Worm (Caenorhabditis elegans) whole organism, young adult: ENCODE results near the gene srz-94.

Source experiments
- B0019.2 ChIP-seq: fragments of 200-800 bp; sonication (Bioruptor generic); conservative IDR thresholded peaks from 2 replicates; pipeline ENCODE4 v1.3.6; 2022; ENCODE audit warnings: missing genetic modification reagents, missing genetic modification characterization, missing compliant biosample characterization
- F37B4.10 ChIP-seq: fragments of 200-800 bp; sonication (Bioruptor generic); IDR thresholded peaks from 2 replicates; pipeline ENCODE4 v1.3.6; 2022; ENCODE audit warnings: missing genetic modification characterization, missing compliant biosample characterization
- F39B2.1 ChIP-seq: fragments of 200-800 bp; sonication (Bioruptor generic); IDR thresholded peaks from 2 replicates; pipeline ENCODE4 v1.3.6; 2022; ENCODE audit warnings: missing genetic modification reagents, missing genetic modification characterization, missing compliant biosample characterization
- F49E8.2 ChIP-seq: sonication (generic microtip); optimal IDR thresholded peaks from 3 replicates; lab custom pipeline; 2017; ENCODE audit warnings: missing genetic modification characterization, mild to moderate bottlenecking, missing compliant biosample characterization, antibody characterized with exemption, moderate library complexity; ENCODE audit not compliant: insufficient read depth
- K12H6.12 ChIP-seq: fragments of 200-800 bp; sonication (Bioruptor generic); optimal IDR thresholded peaks from 2 replicates; lab custom pipeline; 2018; ENCODE audit warnings: mild to moderate bottlenecking, missing genetic modification characterization, missing compliant biosample characterization
- aptf-3 ChIP-seq: fragments of 200-800 bp; sonication (Bioruptor generic); IDR thresholded peaks from 2 replicates; pipeline ENCODE4 v1.3.6; 2022; ENCODE audit warnings: missing genetic modification characterization, missing compliant biosample characterization
- attf-5 ChIP-seq: fragments of 200-800 bp; sonication (Bioruptor generic); optimal IDR thresholded peaks from 2 replicates; lab custom pipeline; 2018; ENCODE audit warnings: mild to moderate bottlenecking, missing genetic modification characterization, missing compliant biosample characterization
- ccch-3 ChIP-seq: fragments of 200-800 bp; sonication (Bioruptor generic); optimal IDR thresholded peaks from 2 replicates; lab custom pipeline; 2018; ENCODE audit warnings: mild to moderate bottlenecking, missing genetic modification characterization, missing compliant biosample characterization
- cebp-1 ChIP-seq, 2 experiments: fragments of 200-800 bp in 1 of 2; sonication (Bioruptor generic) in 1 of 2; sonication (generic microtip) in 1 of 2; IDR thresholded peaks in 1 of 2; optimal IDR thresholded peaks in 1 of 2; 2 replicates each; pipeline versions ENCODE4 v1.3.6 to Lab custom; 2017 to 2022; ENCODE audit warnings: missing compliant biosample characterization in 2 of 2, missing genetic modification characterization in 2 of 2, mild to moderate bottlenecking in 1 of 2, missing genetic modification reagents in 1 of 2, moderate library complexity in 1 of 2
- die-1 ChIP-seq: sonication (generic microtip); optimal IDR thresholded peaks from 2 replicates; lab custom pipeline; 2016; ENCODE audit warnings: missing genotype, mild to moderate bottlenecking, missing genetic modification characterization, missing compliant biosample characterization
- efl-1 ChIP-seq: fragments of 150-350 bp; optimal IDR thresholded peaks from 2 replicates; lab custom pipeline; 2014; ENCODE audit warnings: missing biosample characterization, missing genetic modification reagents, missing genetic modification characterization
- egrh-3 ChIP-seq: fragments of 200-800 bp; sonication (Bioruptor generic); IDR thresholded peaks from 2 replicates; pipeline ENCODE4 v1.3.6; 2022; ENCODE audit warnings: missing genetic modification reagents, missing genetic modification characterization, missing compliant biosample characterization
- hlh-26 ChIP-seq: fragments of 200-800 bp; sonication (Bioruptor generic); conservative IDR thresholded peaks from 2 replicates; pipeline ENCODE4 v1.3.6; 2022; ENCODE audit warnings: missing genetic modification reagents, missing genetic modification characterization, missing compliant biosample characterization
- hmg-20 ChIP-seq: fragments of 200-800 bp; sonication (Bioruptor generic); IDR thresholded peaks from 2 replicates; pipeline ENCODE4 v1.3.6; 2022; ENCODE audit warnings: missing genetic modification reagents, missing genetic modification characterization, missing compliant biosample characterization
- hsf-1 ChIP-seq: fragments of 200-800 bp; sonication (Bioruptor generic); IDR thresholded peaks from 2 replicates; pipeline ENCODE4 v1.3.6; 2022; ENCODE audit warnings: missing genetic modification reagents, missing genetic modification characterization, missing compliant biosample characterization
- lag-1 ChIP-seq: fragments of 200-800 bp; sonication (Bioruptor generic); IDR thresholded peaks from 2 replicates; pipeline ENCODE4 v1.3.6; 2022; ENCODE audit warnings: missing genetic modification reagents, missing genetic modification characterization, missing compliant biosample characterization
- lir-1 ChIP-seq: fragments of 200-800 bp; sonication (Bioruptor generic); conservative IDR thresholded peaks from 2 replicates; pipeline ENCODE4 v1.3.6; 2022; ENCODE audit warnings: missing genetic modification reagents, missing genetic modification characterization, missing compliant biosample characterization
- madf-10 ChIP-seq: sonication (generic microtip); optimal IDR thresholded peaks from 2 replicates; lab custom pipeline; 2016; ENCODE audit warnings: mild to moderate bottlenecking, missing genetic modification characterization, missing compliant biosample characterization
- madf-3 ChIP-seq: fragments of 200-800 bp; sonication (Bioruptor generic); IDR thresholded peaks from 2 replicates; pipeline ENCODE4 v1.3.6; 2022; ENCODE audit warnings: missing genetic modification reagents, missing genetic modification characterization, missing compliant biosample characterization
- mcd-1 ChIP-seq: fragments of 200-800 bp; sonication (Bioruptor generic); IDR thresholded peaks from 2 replicates; pipeline ENCODE4 v1.3.6; 2022; ENCODE audit warnings: missing genetic modification reagents, missing genetic modification characterization, missing compliant biosample characterization
- mel-28 ChIP-seq: sonication (generic microtip); optimal IDR thresholded peaks from 2 replicates; lab custom pipeline; 2016; ENCODE audit warnings: borderline replicate concordance, mild to moderate bottlenecking, missing genetic modification characterization, missing compliant biosample characterization
- mes-4 ChIP-seq: sonication (generic microtip); optimal IDR thresholded peaks from 2 replicates; lab custom pipeline; 2016; ENCODE audit warnings: missing genotype, missing genetic modification characterization, missing compliant biosample characterization
- nfya-1 ChIP-seq: sonication (generic microtip); optimal IDR thresholded peaks from 2 replicates; lab custom pipeline; 2017; ENCODE audit warnings: antibody characterized with exemption, missing compliant biosample characterization, missing genetic modification characterization, borderline replicate concordance; ENCODE audit not compliant: insufficient read depth
- nhr-120 ChIP-seq: fragments of 200-800 bp; sonication (Bioruptor generic); IDR thresholded peaks from 2 replicates; pipeline ENCODE4 v1.3.6; 2022; ENCODE audit warnings: missing genetic modification characterization, missing compliant biosample characterization
- nhr-80 ChIP-seq: sonication (generic microtip); optimal IDR thresholded peaks from 2 replicates; lab custom pipeline; 2016; ENCODE audit warnings: missing genetic modification characterization, missing compliant biosample characterization
- rec-8 ChIP-seq, 2 experiments: sonication (generic microtip); optimal IDR thresholded peaks; 2 replicates each; lab custom pipeline; 2016; ENCODE audit warnings: mild to moderate bottlenecking in 2 of 2, missing genetic modification characterization in 2 of 2, missing genetic modification reagents in 2 of 2, missing genotype in 2 of 2, missing biosample characterization in 1 of 2, missing compliant biosample characterization in 1 of 2, moderate library complexity in 1 of 2
- rpc-1 ChIP-seq, 2 experiments: fragments of 150-350 bp in 1 of 2; sonication (generic microtip) in 1 of 2; optimal IDR thresholded peaks; 2 replicates each; lab custom pipeline; 2014 to 2018; ENCODE audit warnings: missing biosample characterization in 1 of 2, missing genetic modification characterization in 1 of 2, missing genetic modification reagents in 1 of 2, missing genotype in 1 of 2
- sea-2 ChIP-seq: fragments of 200-800 bp; sonication (Bioruptor generic); IDR thresholded peaks from 2 replicates; pipeline ENCODE4 v1.3.6; 2022; ENCODE audit warnings: missing genetic modification characterization, missing compliant biosample characterization
- snpc-1.1 ChIP-seq: sonication (generic microtip); optimal IDR thresholded peaks from 2 replicates; lab custom pipeline; 2017; ENCODE audit warnings: missing genetic modification characterization, mild to moderate bottlenecking, missing compliant biosample characterization, antibody characterized with exemption, moderate library complexity, missing genotype, missing genetic modification reagents; ENCODE audit not compliant: insufficient read depth
- unc-62 ChIP-seq: fragments of 150-350 bp; optimal IDR thresholded peaks from 2 replicates; lab custom pipeline; 2014; ENCODE audit warnings: missing biosample characterization, missing genetic modification reagents, missing genetic modification characterization
- ztf-22 ChIP-seq: fragments of 200-800 bp; sonication (Bioruptor generic); optimal IDR thresholded peaks from 2 replicates; lab custom pipeline; 2018; ENCODE audit warnings: mild to moderate bottlenecking, missing genetic modification characterization, moderate library complexity, missing compliant biosample characterization

Gene srz-94

ce11 chrV:17075900-17076299, 40.1 kb upstream of the srz-94 start, which contains the start of gene str-125:
Gene str-125, minus strand, starts transcription at chrV:17076000.
- TF ChIP-seq hlh-26 (GFP tag; lab: Robert Waterston, UW) (no peak), B0019.2 (GFP tag; lab: Robert Waterston, UW) (no peak), nhr-120 (GFP tag; lab: Robert Waterston, UW) (no peak), F37B4.10 (GFP tag; lab: Robert Waterston, UW) (no peak), mcd-1 (GFP tag; lab: Robert Waterston, UW) (no peak), attf-5 (GFP tag; lab: Kevin White, UChicago) (no peak), cebp-1 (GFP tag; IDR thresholded peaks at IDR 0.05; lab: Robert Waterston, UW) (no peak), cebp-1 (tag; optimal IDR thresholded peaks at IDR 0.05; lab: Kevin White, UChicago) (no peak), snpc-1.1 (tag; lab: Kevin White, UChicago) (no peak), unc-62 (GFP tag; lab: Kevin White, UChicago) (no peak), madf-3 (GFP tag; lab: Robert Waterston, UW) (no peak), F49E8.2 (tag; lab: Kevin White, UChicago) (no peak), hsf-1 (no peak), rec-8 (tag; optimal IDR thresholded peaks at IDR 0.05; lab: Kevin White, UChicago) (no peak), mes-4 (no peak), mel-28 (tag; lab: Kevin White, UChicago) (no peak), madf-10 (no peak), nhr-80 (no peak)

DNA sequence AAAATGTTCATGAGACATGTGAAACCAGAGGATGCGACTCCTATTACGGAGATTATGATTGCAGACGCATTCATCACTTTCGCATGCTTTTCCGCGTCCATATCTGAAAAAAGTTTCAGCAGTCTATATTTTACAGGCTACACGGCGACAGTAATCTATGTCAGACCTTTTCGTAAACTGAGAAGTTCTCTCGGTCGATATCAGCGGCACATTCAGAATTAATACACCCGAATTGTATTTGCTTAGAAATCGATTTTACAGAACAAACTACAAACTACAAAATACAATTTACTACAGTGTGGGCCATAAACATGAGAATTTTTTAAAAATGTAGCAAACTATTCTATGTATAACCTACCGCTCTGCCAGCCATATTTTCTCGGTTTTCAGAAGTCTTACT, 35.8 kb upstream of the srz-94 start, which contains the start of gene srbc-14:
Gene srbc-14 (minus strand): TSS at position 101 of the 400 bp plus-strand sequence.
- no peak for TF ChIP-seq hsf-1

DNA sequence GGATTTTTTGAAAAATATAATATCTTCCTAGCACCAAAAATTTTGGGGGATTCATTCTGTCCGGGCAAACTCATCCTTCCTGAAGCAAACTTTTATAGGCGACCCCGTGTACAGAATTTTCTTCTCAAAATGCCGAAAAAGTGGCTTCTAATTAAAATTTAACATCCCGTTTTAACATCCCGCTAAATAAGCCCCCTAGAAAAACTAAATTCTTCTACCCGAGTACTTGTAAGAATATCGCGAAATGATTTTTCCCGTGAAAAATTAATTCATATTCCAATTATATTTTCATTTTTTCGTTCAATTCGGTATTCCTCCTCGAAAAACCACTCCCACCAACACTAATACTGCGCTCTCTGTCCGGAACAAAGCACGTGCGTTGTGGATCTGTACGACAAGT, 33.1 kb upstream of the srz-94 start, which contains the start of gene T05E12.8:
Gene T05E12.8 (plus strand): TSS at position 301 of the 400 bp plus-strand sequence.
- TF ChIP-seq aptf-3 (GFP tag; lab: Robert Waterston, UW) (no peak), hmg-20 (no peak), die-1 (no peak)

DNA sequence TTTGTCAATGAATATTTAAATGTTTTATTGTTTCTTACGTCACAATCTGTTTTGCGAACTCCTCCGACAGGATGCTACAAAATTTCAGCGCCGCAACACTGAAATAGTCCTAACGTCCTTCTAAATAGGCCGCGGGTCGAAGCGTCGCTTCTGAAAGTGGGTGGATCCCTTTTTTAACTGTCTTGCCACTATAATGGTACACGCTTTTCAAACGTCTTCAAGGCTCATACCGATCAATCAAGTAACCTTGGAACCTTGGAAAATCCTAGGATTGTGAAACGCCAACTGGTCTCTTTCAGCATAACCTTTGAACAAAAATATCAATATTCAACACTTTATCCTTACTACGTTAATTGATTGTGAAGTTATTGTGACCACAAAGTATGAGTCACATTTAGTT, 30.9 kb upstream of the srz-94 start:
- no peak for TF ChIP-seq F49E8.2 (tag; lab: Kevin White, UChicago)
- TF ChIP-seq sea-2 (GFP tag; lab: Robert Waterston, UW): no peak
- no peak for TF ChIP-seq F39B2.1

- TF ChIP-seq ccch-3 (GFP tag; lab: Kevin White, UChicago): no peak
- TF ChIP-seq nfya-1 (tag; lab: Kevin White, UChicago): no peak
- TF ChIP-seq attf-5 (GFP tag; lab: Kevin White, UChicago): no peak
- TF ChIP-seq ztf-22 (GFP tag; lab: Kevin White, UChicago): no peak
- TF ChIP-seq lag-1 (GFP tag; lab: Robert Waterston, UW): no peak
- no peak for TF ChIP-seq lir-1
- no peak for TF ChIP-seq egrh-3 (GFP tag; lab: Robert Waterston, UW)
- no peak for TF ChIP-seq K12H6.12 (tag; lab: Kevin White, UChicago)
- no peak for TF ChIP-seq efl-1 (GFP tag; lab: Kevin White, UChicago)
- no peak for TF ChIP-seq rpc-1 (optimal IDR thresholded peaks at IDR 0.05; lab: Kevin White, UChicago)
- no peak for TF ChIP-seq rpc-1 (tag; optimal IDR thresholded peaks at IDR 0.05; lab: Kevin White, UChicago)
- TF ChIP-seq, all 124 proteins: peak for 0
Observed at ce11 chrV:17064676-17065075, 28.9 kb upstream of the srz-94 start, which contains the start of gene srh-255. Gene srh-255, plus strand, starts transcription at chrV:17064976.
